Worm (Caenorhabditis elegans) whole organism, L2 larva: Measurements from ENCODE around the gene mak-1.

ENCODE experiments used
- C34F6.9 ChIP-seq: fragments of 150-350 bp; optimal IDR thresholded peaks from 2 replicates; lab custom pipeline; 2014; ENCODE audit warnings: missing biosample characterization, missing genetic modification characterization
- F13H6.1 ChIP-seq: sonication (generic microtip); optimal IDR thresholded peaks from 2 replicates; lab custom pipeline; 2016; ENCODE audit warnings: missing genetic modification characterization, missing compliant biosample characterization
- R02D3.7 ChIP-seq: fragments of 150-350 bp; optimal IDR thresholded peaks from 2 replicates; lab custom pipeline; 2014; ENCODE audit warnings: missing biosample characterization, missing genetic modification characterization
- Y55F3AM.14 ChIP-seq: fragments of 200-800 bp; sonication (Bioruptor generic); optimal IDR thresholded peaks from 2 replicates; lab custom pipeline; 2018; ENCODE audit warnings: mild to moderate bottlenecking, missing genetic modification characterization, missing compliant biosample characterization
- ZK546.5 ChIP-seq: sonication (generic microtip); optimal IDR thresholded peaks from 2 replicates; lab custom pipeline; 2017; ENCODE audit warnings: missing biosample characterization, missing genetic modification characterization
- alr-1 ChIP-seq: fragments of 150-350 bp; optimal IDR thresholded peaks from 2 replicates; lab custom pipeline; 2014; ENCODE audit warnings: missing biosample characterization, missing genetic modification characterization
- aly-2 ChIP-seq: fragments of 150-350 bp; optimal IDR thresholded peaks from 2 replicates; lab custom pipeline; 2014; ENCODE audit warnings: missing biosample characterization, missing genetic modification characterization
- ama-1 ChIP-seq: fragments of 150-350 bp; optimal IDR thresholded peaks from 2 replicates; lab custom pipeline; 2018; ENCODE audit warnings: inconsistent platforms
- ceh-16 ChIP-seq: fragments of 150-350 bp; optimal IDR thresholded peaks from 2 replicates; lab custom pipeline; 2014; ENCODE audit warnings: missing biosample characterization, missing genetic modification characterization
- ceh-82 ChIP-seq: fragments of 150-350 bp; optimal IDR thresholded peaks from 2 replicates; lab custom pipeline; 2014; ENCODE audit warnings: missing biosample characterization, missing genetic modification characterization
- crh-2 ChIP-seq: sonication (generic microtip); optimal IDR thresholded peaks from 2 replicates; lab custom pipeline; 2017; ENCODE audit warnings: missing biosample characterization, missing genetic modification characterization
- dmd-4 ChIP-seq: sonication (generic microtip); optimal IDR thresholded peaks from 2 replicates; lab custom pipeline; 2017; ENCODE audit warnings: missing biosample characterization, missing genetic modification characterization
- egl-27 ChIP-seq: sonication (generic microtip); optimal IDR thresholded peaks from 3 replicates; lab custom pipeline; 2017; ENCODE audit warnings: missing biosample characterization, missing genetic modification reagents, missing genetic modification characterization
- elt-1 ChIP-seq: fragments of 150-350 bp; optimal IDR thresholded peaks from 2 replicates; lab custom pipeline; 2014; ENCODE audit warnings: missing biosample characterization, missing genetic modification characterization
- elt-3 ChIP-seq: sonication (generic microtip); optimal IDR thresholded peaks from 2 replicates; lab custom pipeline; 2017; ENCODE audit warnings: missing biosample characterization, missing genetic modification characterization
- fos-1 ChIP-seq: fragments of 150-350 bp; optimal IDR thresholded peaks from 2 replicates; lab custom pipeline; 2014; ENCODE audit warnings: missing biosample characterization, missing genetic modification characterization
- gmeb-1 ChIP-seq: fragments of 150-350 bp; optimal IDR thresholded peaks from 2 replicates; lab custom pipeline; 2014; ENCODE audit warnings: missing biosample characterization, missing genetic modification characterization
- lin-11 ChIP-seq: fragments of 150-350 bp; sonication (generic microtip); optimal IDR thresholded peaks from 2 replicates; lab custom pipeline; 2014; ENCODE audit warnings: missing biosample characterization, missing genetic modification characterization, inconsistent platforms, mixed read lengths
- lin-13 ChIP-seq: fragments of 150-350 bp; optimal IDR thresholded peaks from 2 replicates; lab custom pipeline; 2014; ENCODE audit warnings: missing biosample characterization, missing genetic modification reagents, missing genetic modification characterization
- lin-39 ChIP-seq: fragments of 150-350 bp; optimal IDR thresholded peaks from 2 replicates; lab custom pipeline; 2014; ENCODE audit warnings: missing biosample characterization, missing genetic modification reagents, missing genetic modification characterization
- lsy-2 ChIP-seq, 2 experiments: fragments of 150-350 bp in 1 of 2; sonication (generic microtip) in 1 of 2; optimal IDR thresholded peaks; 2 replicates each; lab custom pipeline; 2014 to 2017; ENCODE audit warnings: missing biosample characterization in 2 of 2, missing genetic modification characterization in 2 of 2
- mab-5 ChIP-seq: fragments of 150-350 bp; optimal IDR thresholded peaks from 2 replicates; lab custom pipeline; 2014; ENCODE audit warnings: missing biosample characterization, missing genetic modification characterization
- mbf-1 ChIP-seq: sonication (generic microtip); optimal IDR thresholded peaks from 2 replicates; lab custom pipeline; 2017; ENCODE audit warnings: missing biosample characterization, missing genetic modification characterization
- mdl-1 ChIP-seq, 2 experiments: fragments of 150-350 bp in 1 of 2; sonication (generic microtip) in 1 of 2; optimal IDR thresholded peaks; 2 replicates each; lab custom pipeline; 2017; ENCODE audit warnings: missing biosample characterization in 2 of 2, missing genetic modification characterization in 2 of 2
- nhr-10 ChIP-seq: sonication (generic microtip); optimal IDR thresholded peaks from 2 replicates; lab custom pipeline; 2017; ENCODE audit warnings: missing biosample characterization, missing genetic modification characterization
- nhr-11 ChIP-seq: fragments of 150-350 bp; optimal IDR thresholded peaks from 2 replicates; lab custom pipeline; 2014; ENCODE audit warnings: missing biosample characterization, missing genetic modification characterization
- nhr-12 ChIP-seq: fragments of 150-350 bp; optimal IDR thresholded peaks from 2 replicates; lab custom pipeline; 2014; ENCODE audit warnings: missing biosample characterization, missing genetic modification characterization
- nhr-129 ChIP-seq: fragments of 150-350 bp; optimal IDR thresholded peaks from 2 replicates; lab custom pipeline; 2014; ENCODE audit warnings: missing biosample characterization, missing genetic modification characterization
- nhr-21 ChIP-seq: fragments of 150-350 bp; optimal IDR thresholded peaks from 2 replicates; lab custom pipeline; 2014; ENCODE audit warnings: missing biosample characterization, missing genetic modification characterization
- nhr-23 ChIP-seq: fragments of 150-350 bp; optimal IDR thresholded peaks from 2 replicates; lab custom pipeline; 2014; ENCODE audit warnings: missing biosample characterization, missing genetic modification reagents, missing genetic modification characterization
- nhr-237 ChIP-seq: fragments of 150-350 bp; optimal IDR thresholded peaks from 2 replicates; lab custom pipeline; 2014; ENCODE audit warnings: missing biosample characterization, missing genetic modification characterization
- nhr-25 ChIP-seq: fragments of 150-350 bp; sonication (generic microtip); optimal IDR thresholded peaks from 3 replicates; lab custom pipeline; 2014; ENCODE audit warnings: missing biosample characterization, missing genetic modification characterization
- nhr-6 ChIP-seq: fragments of 150-350 bp; optimal IDR thresholded peaks from 2 replicates; lab custom pipeline; 2014; ENCODE audit warnings: missing biosample characterization, missing genetic modification characterization
- peb-1 ChIP-seq: fragments of 150-350 bp; optimal IDR thresholded peaks from 2 replicates; lab custom pipeline; 2014; ENCODE audit warnings: missing biosample characterization, missing genetic modification characterization
- skn-1 ChIP-seq: sonication (generic microtip); optimal IDR thresholded peaks from 2 replicates; lab custom pipeline; 2017; ENCODE audit warnings: missing biosample characterization, missing genetic modification characterization
- sma-3 ChIP-seq: sonication (generic microtip); optimal IDR thresholded peaks from 2 replicates; lab custom pipeline; 2016; ENCODE audit warnings: missing genetic modification reagents, missing genetic modification characterization, missing compliant biosample characterization
- sma-9 ChIP-seq, 2 experiments: fragments of 150-350 bp in 1 of 2; sonication (generic microtip) in 1 of 2; optimal IDR thresholded peaks; 2 replicates each; lab custom pipeline; 2014 to 2016; ENCODE audit warnings: missing genetic modification characterization in 2 of 2, mild to moderate bottlenecking in 1 of 2, missing biosample characterization in 1 of 2, missing compliant biosample characterization in 1 of 2, missing genetic modification reagents in 1 of 2, moderate library complexity in 1 of 2
- snpc-4 ChIP-seq: fragments of 150-350 bp; optimal IDR thresholded peaks from 2 replicates; lab custom pipeline; 2014; ENCODE audit warnings: missing biosample characterization, missing genetic modification characterization
- unc-39 ChIP-seq: fragments of 150-350 bp; optimal IDR thresholded peaks from 2 replicates; lab custom pipeline; 2014; ENCODE audit warnings: missing biosample characterization, missing genetic modification characterization
- unc-55 ChIP-seq: fragments of 150-350 bp; sonication (generic microtip); optimal IDR thresholded peaks from 3 replicates; lab custom pipeline; 2014; ENCODE audit warnings: missing biosample characterization, missing genetic modification reagents, missing genetic modification characterization
- unc-62 ChIP-seq: fragments of 150-350 bp; optimal IDR thresholded peaks from 2 replicates; lab custom pipeline; 2014; ENCODE audit warnings: missing biosample characterization, missing genetic modification reagents, missing genetic modification characterization
- zag-1 ChIP-seq: fragments of 150-350 bp; optimal IDR thresholded peaks from 2 replicates; lab custom pipeline; 2014; ENCODE audit warnings: missing biosample characterization, missing genetic modification characterization
- ztf-1 ChIP-seq: fragments of 200-800 bp; sonication (Bioruptor generic); conservative IDR thresholded peaks from 2 replicates; pipeline ENCODE4 v1.3.6; 2022; ENCODE audit warnings: missing genetic modification characterization, missing compliant biosample characterization
- ztf-11 ChIP-seq: sonication (generic microtip); optimal IDR thresholded peaks from 2 replicates; lab custom pipeline; 2017; ENCODE audit warnings: missing biosample characterization, missing genetic modification characterization
- ztf-4 ChIP-seq: fragments of 150-350 bp; optimal IDR thresholded peaks from 2 replicates; lab custom pipeline; 2014; ENCODE audit warnings: missing biosample characterization, missing genetic modification characterization

mak-1 gene

ce11 chrII:8787376-8787775 is 43.5 kb downstream of the mak-1 start (continued):
- TF ChIP-seq elt-1 (tag; lab: Kevin White, UChicago) (no peak), sma-9 (GFP tag; optimal IDR thresholded peaks at IDR 0.05; lab: Kevin White, UChicago) (peak; percentile 95), sma-9 (tag; optimal IDR thresholded peaks at IDR 0.05; lab: Kevin White, UChicago) (no peak), mab-5 (tag; lab: Kevin White, UChicago) (peak; percentile 92), alr-1 (tag; lab: Kevin White, UChicago) (no peak), peb-1 (tag; lab: Kevin White, UChicago) (no peak), nhr-12 (no peak), ceh-82 (tag; lab: Kevin White, UChicago) (peak; percentile 66), nhr-11 (tag; lab: Kevin White, UChicago) (no peak), Y55F3AM.14 (GFP tag; lab: Kevin White, UChicago) (peak; percentile 80), nhr-10 (peak; percentile 72), unc-39 (tag; lab: Kevin White, UChicago) (no peak), zag-1 (peak; percentile 76), unc-55 (GFP tag; lab: Kevin White, UChicago) (peak; percentile 93), lin-11 (tag; lab: Kevin White, UChicago) (peak; percentile 97), nhr-25 (tag; lab: Kevin White, UChicago) (peak; percentile 97)

- TF ChIP-seq fos-1 (tag; lab: Kevin White, UChicago), result no peak
- no peak for TF ChIP-seq unc-62 (GFP tag; lab: Kevin White, UChicago)
- TF ChIP-seq nhr-23 (tag; lab: Kevin White, UChicago), result no peak
- no peak for TF ChIP-seq peb-1 (tag; lab: Kevin White, UChicago)
- no peak for TF ChIP-seq Y55F3AM.14 (GFP tag; lab: Kevin White, UChicago)
- TF ChIP-seq nhr-129, result no peak
- TF ChIP-seq nhr-10, result no peak
- no peak for TF ChIP-seq dmd-4 (tag; lab: Kevin White, UChicago)
- no peak for TF ChIP-seq ceh-16 (tag; lab: Kevin White, UChicago)
- TF ChIP-seq unc-39 (tag; lab: Kevin White, UChicago), result no peak
- TF ChIP-seq sma-3 (GFP tag; lab: Kevin White, UChicago), result no peak
- no peak for TF ChIP-seq aly-2 (tag; lab: Kevin White, UChicago)
- TF ChIP-seq nhr-11 (tag; lab: Kevin White, UChicago), result no peak
- TF ChIP-seq skn-1 (tag; lab: Kevin White, UChicago), result no peak
- TF ChIP-seq egl-27 (tag; lab: Kevin White, UChicago), result no peak
- no peak for TF ChIP-seq snpc-4
- TF ChIP-seq mbf-1, result no peak
- TF ChIP-seq ama-1 (lab: Kevin White, UChicago), result no peak
Measured at ce11 chrII:8788752-8789151, 44.9 kb downstream of the mak-1 start.

ce11 chrII:8789828-8790558 is 46.1 kb downstream of the mak-1 start, which contains the start of gene F07H5.13:
Gene F07H5.13 (plus strand): TSS chrII:8790557.
- peak; percentile 62 for TF ChIP-seq F13H6.1 (tag; lab: Kevin White, UChicago)
- peak; percentile 40 for TF ChIP-seq C34F6.9
- peak; percentile 76 for TF ChIP-seq Y55F3AM.14 (GFP tag; lab: Kevin White, UChicago)
- TF ChIP-seq ZK546.5 (tag; lab: Kevin White, UChicago), result no peak
- peak; percentile 14 for TF ChIP-seq unc-55 (GFP tag; lab: Kevin White, UChicago)
- TF ChIP-seq elt-1 (tag; lab: Kevin White, UChicago), result no peak
- TF ChIP-seq ztf-1 (GFP tag; lab: Robert Waterston, UW), result no peak
- TF ChIP-seq unc-62 (GFP tag; lab: Kevin White, UChicago), result no peak
- no peak for TF ChIP-seq ama-1 (lab: Kevin White, UChicago)
- TF ChIP-seq nhr-6 (tag; lab: Kevin White, UChicago), result no peak
- TF ChIP-seq mdl-1 (tag; optimal IDR thresholded peaks at IDR 0.05; lab: Kevin White, UChicago), result no peak
- no peak for TF ChIP-seq nhr-10
- TF ChIP-seq nhr-23 (tag; lab: Kevin White, UChicago), result no peak
- peak; percentile 71 for TF ChIP-seq ztf-4
- no peak for TF ChIP-seq aly-2 (tag; lab: Kevin White, UChicago)
- TF ChIP-seq elt-3, result no peak
- TF ChIP-seq gmeb-1, result no peak
- no peak for TF ChIP-seq ztf-11
- no peak for TF ChIP-seq peb-1 (tag; lab: Kevin White, UChicago)
- TF ChIP-seq unc-39 (tag; lab: Kevin White, UChicago), result no peak
- no peak for TF ChIP-seq fos-1 (tag; lab: Kevin White, UChicago)
- TF ChIP-seq nhr-25 (tag; lab: Kevin White, UChicago), result peak; percentile 71
- TF ChIP-seq sma-3 (GFP tag; lab: Kevin White, UChicago), result peak; percentile 63
- TF ChIP-seq lin-13 (GFP tag; lab: Kevin White, UChicago), result peak; percentile 54
- no peak for TF ChIP-seq zag-1
- peak in 1 of 2 experiments; percentile 63 for TF ChIP-seq lsy-2 (tag; optimal IDR thresholded peaks at IDR 0.05; lab: Kevin White, UChicago)
- TF ChIP-seq lin-39 (tag; lab: Kevin White, UChicago), result no peak
- TF ChIP-seq nhr-12, result peak; percentile 4
- TF ChIP-seq crh-2 (tag; lab: Kevin White, UChicago), result peak; percentile 69
- TF ChIP-seq nhr-237 (tag; lab: Kevin White, UChicago), result no peak
- no peak for TF ChIP-seq egl-27 (tag; lab: Kevin White, UChicago)
- no peak for TF ChIP-seq dmd-4 (tag; lab: Kevin White, UChicago)
- no peak for TF ChIP-seq lin-11 (tag; lab: Kevin White, UChicago)
- TF ChIP-seq sma-9 (GFP tag; optimal IDR thresholded peaks at IDR 0.05; lab: Kevin White, UChicago), result peak; percentile 56
- no peak for TF ChIP-seq sma-9 (tag; optimal IDR thresholded peaks at IDR 0.05; lab: Kevin White, UChicago)
- TF ChIP-seq nhr-129, result peak; percentile 22
- TF ChIP-seq R02D3.7 (tag; lab: Kevin White, UChicago), result no peak
- TF ChIP-seq nhr-21, result peak; percentile 38
- no peak for TF ChIP-seq skn-1 (tag; lab: Kevin White, UChicago)
- TF ChIP-seq snpc-4, result no peak
